Fruit fly (Drosophila melanogaster): ENCODE data around the gene CG42374.

DNA sequence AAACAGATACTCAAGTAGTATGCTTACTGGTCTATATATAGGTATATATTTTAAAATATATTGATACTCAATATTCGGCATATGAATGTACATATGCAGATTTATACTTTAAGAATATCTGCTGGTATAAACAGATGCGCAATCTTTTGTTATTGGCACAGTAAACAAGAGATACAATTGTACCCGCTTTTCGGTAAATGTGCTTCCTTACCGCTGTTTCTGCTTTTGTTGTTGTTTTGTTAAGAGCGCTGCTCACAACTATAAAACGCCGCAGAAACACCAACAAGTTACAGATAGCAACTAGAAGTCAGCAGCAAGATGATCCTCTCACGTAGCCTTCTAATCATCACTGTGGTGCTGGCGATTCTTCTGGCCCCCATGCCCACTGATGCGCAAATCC is 2.2 kb downstream of the CG42374 start, which contains the start of gene CG45081:
- TF ChIP-seq CG8478 (optimal IDR thresholded peaks at IDR 0.05) (no peak), CTCF (optimal IDR thresholded peaks at IDR 0.05) (no peak)

All from S2 (cell line).